Fruit fly (Drosophila melanogaster): Measurements from ENCODE around the gene trol.
A peak's percentile ranks its signal among the peaks of the same experiment; 100 is the strongest.

trol gene

DNA sequence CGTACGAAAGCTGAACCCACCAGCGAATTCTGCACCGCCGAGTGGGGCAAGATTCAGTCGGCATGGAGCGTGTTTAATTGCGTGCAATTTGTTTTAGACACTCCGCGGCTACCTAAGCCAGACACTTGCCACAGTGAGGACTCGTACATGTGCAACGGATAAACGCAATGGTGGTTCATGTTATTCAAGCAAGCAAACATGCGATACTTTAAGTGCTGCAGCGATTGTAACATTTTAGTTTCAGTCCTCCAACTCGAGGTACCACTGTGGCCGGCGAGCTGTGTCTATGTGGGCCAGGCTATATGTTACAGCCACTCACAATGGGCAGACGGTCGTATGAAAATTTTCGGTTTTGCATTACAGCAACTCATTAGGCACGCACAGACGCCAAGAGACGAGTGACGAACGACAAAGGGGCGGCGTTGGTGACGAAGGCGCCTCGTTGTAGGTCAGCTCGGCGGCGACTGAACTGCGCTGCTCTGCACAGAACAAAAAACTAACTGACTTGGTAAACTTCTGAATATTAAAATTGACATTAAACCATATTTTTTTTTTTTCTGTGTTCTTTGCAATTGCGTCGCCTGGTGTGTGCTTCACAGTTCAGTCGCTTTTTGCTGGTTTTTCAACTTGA is 11.3 kb downstream of the trol start (continued):
- TF ChIP-seq CG11456 (GFP tag; IDR thresholded peaks at IDR 0.05) (peak; percentile 85), CG18476 (GFP tag; optimal IDR thresholded peaks at IDR 0.05) (peak; percentile 17), Dbx (GFP tag; IDR thresholded peaks at IDR 0.05) (0 out of 3 replicates have a peak, but pooled peaks have one; percentile 48), CG2889 (GFP tag; IDR thresholded peaks at IDR 0.05) (no peak), Abd-B (GFP tag; optimal IDR thresholded peaks at IDR 0.05) (peak; percentile 24)

DNA sequence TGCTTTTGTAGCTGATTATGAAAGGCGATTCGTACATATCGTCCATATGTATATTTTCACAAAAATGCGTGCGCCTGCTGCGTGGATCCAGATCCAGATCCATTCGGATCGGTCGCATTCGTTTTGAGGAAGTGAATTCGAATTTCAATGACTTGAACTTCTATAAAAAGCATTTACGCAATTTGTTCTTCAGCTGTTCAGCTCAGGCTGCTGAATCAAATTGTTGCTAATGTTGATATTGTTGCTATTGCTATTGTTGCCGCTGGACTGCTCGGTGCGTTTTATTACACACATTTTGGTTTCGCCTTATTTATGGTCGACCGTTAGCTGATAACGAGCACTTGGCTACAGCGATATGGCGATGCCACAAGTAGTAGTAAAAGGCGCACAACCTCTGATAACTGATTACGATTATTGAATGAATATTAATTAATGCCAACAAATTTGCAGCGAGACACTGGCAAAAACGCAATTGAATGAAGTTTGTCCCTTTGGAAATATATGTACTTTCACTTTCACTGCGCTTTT is 13.9 kb downstream of the trol start:
- peak; percentile 61 for TF ChIP-seq exex (tag; optimal IDR thresholded peaks at IDR 0.05)
- TF ChIP-seq CG34376 (GFP tag; optimal IDR thresholded peaks at IDR 0.05): peak; percentile 59
- no peak for TF ChIP-seq CG17802 (tag; optimal IDR thresholded peaks at IDR 0.05)
- TF ChIP-seq pum (GFP tag; optimal IDR thresholded peaks at IDR 0.05): no peak
- no peak for TF ChIP-seq CG12155 (GFP tag; optimal IDR thresholded peaks at IDR 0.05)
- TF ChIP-seq grn (GFP tag; optimal IDR thresholded peaks at IDR 0.05): peak; percentile 10
- TF ChIP-seq Pdp1 (GFP tag; optimal IDR thresholded peaks at IDR 0.05): peak in 1 of 2 experiments; percentile 73
- no peak for TF ChIP-seq B-H2 (GFP tag; optimal IDR thresholded peaks at IDR 0.05)
- TF ChIP-seq CG10543 (GFP tag; optimal IDR thresholded peaks at IDR 0.05): peak; percentile 18
- TF ChIP-seq Eip74EF (GFP tag; optimal IDR thresholded peaks at IDR 0.05): peak in 1 of 2 experiments; percentile 31
- no peak for TF ChIP-seq CG14965 (GFP tag; optimal IDR thresholded peaks at IDR 0.05; ENCODE audit: borderline replicate concordance)
- peak; percentile 59 for TF ChIP-seq CG15514 (GFP tag; optimal IDR thresholded peaks at IDR 0.05)
- TF ChIP-seq CG2678 (tag; optimal IDR thresholded peaks at IDR 0.05): peak; percentile 3
- TF ChIP-seq CG7928 (GFP tag; optimal IDR thresholded peaks at IDR 0.05): no peak
- peak; percentile 56 for TF ChIP-seq sug (tag; optimal IDR thresholded peaks at IDR 0.05)
- TF ChIP-seq CG12769 (tag; optimal IDR thresholded peaks at IDR 0.05): peak; percentile 4
- TF ChIP-seq CG11504 (tag; optimal IDR thresholded peaks at IDR 0.05): peak; percentile 7
- TF ChIP-seq Med (GFP tag): peak; percentile 73
- TF ChIP-seq aop (GFP tag; IDR thresholded peaks at IDR 0.05): no peak
- no peak for TF ChIP-seq emc (GFP tag; optimal IDR thresholded peaks at IDR 0.05)
- TF ChIP-seq Hsf (GFP tag; optimal IDR thresholded peaks at IDR 0.05): no peak
- TF ChIP-seq toy (GFP tag; IDR thresholded peaks at IDR 0.05): no peak
- no peak for TF ChIP-seq CG10267 (tag; optimal IDR thresholded peaks at IDR 0.05)
- no peak for TF ChIP-seq lmd (GFP tag; IDR thresholded peaks at IDR 0.05)
- TF ChIP-seq ase (GFP tag; IDR thresholded peaks at IDR 0.05): no peak
- TF ChIP-seq Doc2 (GFP tag; IDR thresholded peaks at IDR 0.05): no peak
- TF ChIP-seq CG18764 (GFP tag; optimal IDR thresholded peaks at IDR 0.05): no peak
- peak; percentile 1 for TF ChIP-seq CG18599 (GFP tag; optimal IDR thresholded peaks at IDR 0.05)
- TF ChIP-seq CG32767 (GFP tag; IDR thresholded peaks at IDR 0.05): no peak
- TF ChIP-seq chinmo (GFP tag; IDR thresholded peaks at IDR 0.05; ENCODE audit: partially characterized antibody): 0 out of 4 replicates have a peak, but pooled peaks have one; percentile 21
- TF ChIP-seq CG11723 (GFP tag; optimal IDR thresholded peaks at IDR 0.05): no peak
- TF ChIP-seq odd (GFP tag; optimal IDR thresholded peaks at IDR 0.05): peak; percentile 4
- TF ChIP-seq sd (tag; optimal IDR thresholded peaks at IDR 0.05): peak; percentile 35
- TF ChIP-seq schlank (tag; optimal IDR thresholded peaks at IDR 0.05): no peak
- TF ChIP-seq CG8478 (optimal IDR thresholded peaks at IDR 0.05): no peak
- TF ChIP-seq D19A (tag; optimal IDR thresholded peaks at IDR 0.05): peak; percentile 27
- no peak for TF ChIP-seq ftz-f1 (GFP tag; optimal IDR thresholded peaks at IDR 0.05)
- TF ChIP-seq Fer2 (tag; optimal IDR thresholded peaks at IDR 0.05): no peak
